Worm (Caenorhabditis elegans): Measurements from ENCODE around the gene srt-45.

The srt-45 gene

ce11 chrV:19783829-19784228 lies at the start of gene srt-45:
Gene srt-45 (plus strand): TSS chrV:19784129.
- TF ChIP-seq snpc-4 (tag; optimal IDR thresholded peaks at IDR 0.05) (no peak), ceh-83 (GFP tag; optimal IDR thresholded peaks at IDR 0.05) (no peak), pha-4 (tag; optimal IDR thresholded peaks at IDR 0.05) (no peak), zip-8 (tag; optimal IDR thresholded peaks at IDR 0.05) (peak; percentile 11)

ce11 chrV:19737458-19737857 lies 46.5 kb upstream of the srt-45 start, which contains the start of gene W04E12.7:
Gene W04E12.7 (minus strand): TSS chrV:19737558.
- no peak for TF ChIP-seq elt-1 (tag; optimal IDR thresholded peaks at IDR 0.05; ENCODE audit: borderline replicate concordance, insufficient read depth)
- TF ChIP-seq flh-1 (GFP tag; optimal IDR thresholded peaks at IDR 0.05), result no peak
- TF ChIP-seq nhr-2 (tag; optimal IDR thresholded peaks at IDR 0.05), result no peak
- no peak for TF ChIP-seq snpc-4 (tag; optimal IDR thresholded peaks at IDR 0.05)
- TF ChIP-seq unc-39 (tag; optimal IDR thresholded peaks at IDR 0.05), result no peak
- no peak for TF ChIP-seq M03D4.4 (tag; optimal IDR thresholded peaks at IDR 0.05)

- TF ChIP-seq nhr-2 (tag; optimal IDR thresholded peaks at IDR 0.05) (no peak), unc-62 (GFP tag; optimal IDR thresholded peaks at IDR 0.05) (no peak), flh-1 (GFP tag; optimal IDR thresholded peaks at IDR 0.05) (no peak), elt-1 (tag; optimal IDR thresholded peaks at IDR 0.05; ENCODE audit: borderline replicate concordance, insufficient read depth) (no peak), nhr-12 (tag; optimal IDR thresholded peaks at IDR 0.05) (no peak), sem-2 (GFP tag; optimal IDR thresholded peaks at IDR 0.05) (no peak), nhr-237 (tag; optimal IDR thresholded peaks at IDR 0.05) (no peak), ceh-83 (GFP tag; optimal IDR thresholded peaks at IDR 0.05) (no peak), lsy-2 (tag; optimal IDR thresholded peaks at IDR 0.05) (no peak), ces-1 (GFP tag; optimal IDR thresholded peaks at IDR 0.05) (no peak), bed-3 (GFP tag; optimal IDR thresholded peaks at IDR 0.05) (no peak), mep-1 (tag; optimal IDR thresholded peaks at IDR 0.05) (no peak), tbx-8 (GFP tag; optimal IDR thresholded peaks at IDR 0.05) (no peak), zip-8 (tag; optimal IDR thresholded peaks at IDR 0.05) (no peak), cnd-1 (tag; optimal IDR thresholded peaks at IDR 0.05) (no peak), snpc-4 (tag; optimal IDR thresholded peaks at IDR 0.05) (no peak), pha-4 (tag; optimal IDR thresholded peaks at IDR 0.05) (no peak), lin-32 (GFP tag; optimal IDR thresholded peaks at IDR 0.05) (no peak), nhr-76 (tag; optimal IDR thresholded peaks at IDR 0.05) (no peak), mab-5 (tag; optimal IDR thresholded peaks at IDR 0.05) (no peak)
Measured at ce11 chrV:19738117-19738516, 45.8 kb upstream of the srt-45 start, which contains the start of gene fbxa-131. Gene fbxa-131 (plus strand): TSS chrV:19738417.

ce11 chrV:19741034-19741433 lies 42.9 kb upstream of the srt-45 start, which contains the start of gene W04E12.2:
Gene W04E12.2 (minus strand): TSS chrV:19741134.
- TF ChIP-seq unc-120 (tag; optimal IDR thresholded peaks at IDR 0.05; ENCODE audit: poor library complexity, severe bottlenecking) (no peak), mab-5 (tag; optimal IDR thresholded peaks at IDR 0.05) (no peak), blmp-1 (tag; optimal IDR thresholded peaks at IDR 0.05) (no peak), ces-1 (GFP tag; optimal IDR thresholded peaks at IDR 0.05) (no peak), pha-4 (tag; optimal IDR thresholded peaks at IDR 0.05) (no peak), ceh-83 (GFP tag; optimal IDR thresholded peaks at IDR 0.05) (no peak), nhr-237 (tag; optimal IDR thresholded peaks at IDR 0.05) (no peak), unc-62 (GFP tag; optimal IDR thresholded peaks at IDR 0.05) (no peak), cnd-1 (tag; optimal IDR thresholded peaks at IDR 0.05) (no peak), unc-39 (tag; optimal IDR thresholded peaks at IDR 0.05) (no peak), ceh-43 (GFP tag; optimal IDR thresholded peaks at IDR 0.05) (no peak), drap-1 (GFP tag; optimal IDR thresholded peaks at IDR 0.05) (no peak)

DNA sequence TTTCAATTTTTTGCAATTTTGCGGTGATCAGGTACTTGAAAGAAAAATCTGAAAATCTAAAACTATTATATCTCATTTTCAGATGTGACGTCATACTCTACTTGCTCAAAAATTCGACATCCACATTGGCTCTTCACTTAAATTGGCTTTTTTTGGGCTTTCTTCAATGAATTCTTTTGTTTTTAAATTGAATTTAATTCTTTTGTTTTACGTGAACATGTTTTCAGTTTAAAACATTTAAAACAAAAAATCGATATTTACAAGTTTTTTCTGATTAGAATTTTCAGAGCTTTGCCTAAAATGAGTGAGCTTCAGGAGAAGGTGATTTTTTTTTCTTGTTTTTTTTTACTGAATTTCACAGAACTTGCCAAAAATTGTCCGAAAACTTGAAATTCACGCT lies 42.3 kb upstream of the srt-45 start, which contains the start of gene W04E12.3:
Gene W04E12.3, plus strand, starts transcription at position 301 of the 400 bp plus-strand sequence.
- no peak for TF ChIP-seq mls-2 (tag; optimal IDR thresholded peaks at IDR 0.05)
- TF ChIP-seq sem-2 (GFP tag; optimal IDR thresholded peaks at IDR 0.05), result no peak
- no peak for TF ChIP-seq ham-2 (GFP tag; optimal IDR thresholded peaks at IDR 0.05)
- TF ChIP-seq hlh-1 (tag; optimal IDR thresholded peaks at IDR 0.05), result no peak
- TF ChIP-seq nhr-2 (tag; optimal IDR thresholded peaks at IDR 0.05), result no peak
- no peak for TF ChIP-seq blmp-1 (tag; optimal IDR thresholded peaks at IDR 0.05)
- no peak for TF ChIP-seq unc-62 (GFP tag; optimal IDR thresholded peaks at IDR 0.05)
- no peak for TF ChIP-seq pha-4 (tag; optimal IDR thresholded peaks at IDR 0.05)
- no peak for TF ChIP-seq unc-120 (tag; optimal IDR thresholded peaks at IDR 0.05; ENCODE audit: poor library complexity, severe bottlenecking)
- TF ChIP-seq nhr-76 (tag; optimal IDR thresholded peaks at IDR 0.05), result no peak
- TF ChIP-seq tbx-8 (GFP tag; optimal IDR thresholded peaks at IDR 0.05), result no peak
- no peak for TF ChIP-seq nhr-28 (tag; optimal IDR thresholded peaks at IDR 0.05)
- no peak for TF ChIP-seq ceh-83 (GFP tag; optimal IDR thresholded peaks at IDR 0.05)
- no peak for TF ChIP-seq ztf-11 (tag; optimal IDR thresholded peaks at IDR 0.05)
